Worm (Caenorhabditis elegans): ENCODE measurements around the gene Y49F6B.2.

DNA sequence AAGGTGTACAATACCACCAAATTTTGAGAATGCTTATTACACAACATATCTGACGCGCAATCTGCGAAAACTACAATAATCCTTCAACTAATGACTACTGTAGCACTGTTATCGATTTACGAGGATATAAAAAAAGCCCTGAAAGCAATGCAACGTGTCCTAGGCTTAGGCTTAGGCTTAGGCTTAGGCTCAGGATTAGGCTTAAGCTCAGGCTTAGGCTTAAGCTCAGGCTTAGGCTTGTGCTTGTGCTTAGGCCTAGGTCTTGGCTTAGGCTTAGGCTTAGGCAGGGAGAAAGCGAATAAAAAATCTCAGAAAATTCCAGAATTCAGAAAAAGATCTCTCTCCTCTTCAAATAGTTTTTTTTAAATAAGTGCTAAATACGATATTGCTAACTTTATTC lies 43.6 kb upstream of the Y49F6B.2 start:
- TF ChIP-seq mdl-1 (tag; optimal IDR thresholded peaks at IDR 0.05) = no peak
- no peak for TF ChIP-seq nhr-11 (tag; optimal IDR thresholded peaks at IDR 0.05)
- no peak for TF ChIP-seq nhr-237 (tag; optimal IDR thresholded peaks at IDR 0.05)

Data from whole organism, L3 larva.